Fruit fly (Drosophila melanogaster): ENCODE data around the gene comm3.

Gene comm3

dm6 chr3L:15566484-15566955, 81.0 kb downstream of the comm3 start (continued):
- TF ChIP-seq CG34376 (GFP tag; optimal IDR thresholded peaks at IDR 0.05) (peak; percentile 86), zen (tag; optimal IDR thresholded peaks at IDR 0.05) (no peak), run (tag; optimal IDR thresholded peaks at IDR 0.05) (peak; percentile 73), slou (GFP tag; optimal IDR thresholded peaks at IDR 0.05) (no peak), NC2α (GFP tag; optimal IDR thresholded peaks at IDR 0.05) (no peak), CG10565 (GFP tag; optimal IDR thresholded peaks at IDR 0.05) (no peak), sug (tag; optimal IDR thresholded peaks at IDR 0.05) (peak; percentile 92), CrebB (tag; optimal IDR thresholded peaks at IDR 0.05) (peak; percentile 90), CG13123 (GFP tag; optimal IDR thresholded peaks at IDR 0.05) (peak; percentile 10), chinmo (GFP tag; IDR thresholded peaks at IDR 0.05; ENCODE audit: partially characterized antibody) (0 out of 4 replicates have a peak, but pooled peaks have one; percentile 44), croc (GFP tag; conservative IDR thresholded peaks at IDR 0.05) (no peak), prd (optimal IDR thresholded peaks at IDR 0.05) (no peak), prd (GFP tag; IDR thresholded peaks at IDR 0.05) (peak; percentile 19; the same call in 1 of the 3 replicates), CG8089 (GFP tag; optimal IDR thresholded peaks at IDR 0.05) (peak; percentile 38), CG10543 (GFP tag; optimal IDR thresholded peaks at IDR 0.05) (peak; percentile 98), pum (GFP tag; optimal IDR thresholded peaks at IDR 0.05) (no peak), CG4282 (GFP tag; optimal IDR thresholded peaks at IDR 0.05) (no peak), Aef1 (GFP tag; IDR thresholded peaks at IDR 0.05) (no peak), CG9727 (GFP tag; optimal IDR thresholded peaks at IDR 0.05) (peak; percentile 68), p53 (GFP tag; optimal IDR thresholded peaks at IDR 0.05) (peak; percentile 11), Jarid2 (GFP tag; optimal IDR thresholded peaks at IDR 0.05) (no peak), CG11560 (tag; IDR thresholded peaks at IDR 0.05) (no peak), ems (GFP tag; optimal IDR thresholded peaks at IDR 0.05) (no peak), CkIIα-i1 (GFP tag; IDR thresholded peaks at IDR 0.05) (no peak), CG15011 (GFP tag; optimal IDR thresholded peaks at IDR 0.05) (peak; percentile 74), B-H2 (GFP tag; optimal IDR thresholded peaks at IDR 0.05) (peak; percentile 75), CG9797 (GFP tag; optimal IDR thresholded peaks at IDR 0.05) (no peak), CG16813 (GFP tag; IDR thresholded peaks at IDR 0.05; ENCODE audit: partially characterized antibody) (no peak), crp (GFP tag; optimal IDR thresholded peaks at IDR 0.05) (peak in 1 of 2 experiments; percentile 58), CG10274 (GFP tag; optimal IDR thresholded peaks at IDR 0.05) (peak; percentile 45), gt (GFP tag; IDR thresholded peaks at IDR 0.05) (no peak), ranshi (GFP tag; IDR thresholded peaks at IDR 0.05) (peak; percentile 41; the same call in 1 of the 2 replicates), crol (GFP tag; IDR thresholded peaks at IDR 0.05) (peak; percentile 72), oc (tag; optimal IDR thresholded peaks at IDR 0.05) (no peak), Awh (GFP tag; IDR thresholded peaks at IDR 0.05) (peak; percentile 62), CG18262 (tag; optimal IDR thresholded peaks at IDR 0.05) (peak; percentile 48), CG8478 (optimal IDR thresholded peaks at IDR 0.05) (no peak), pb (GFP tag; optimal IDR thresholded peaks at IDR 0.05) (peak; percentile 13), CG3847 (GFP tag; IDR thresholded peaks at IDR 0.05) (peak; percentile 47), CG7271 (tag; optimal IDR thresholded peaks at IDR 0.05) (peak; percentile 49), bowl (GFP tag; IDR thresholded peaks at IDR 0.05) (peak; percentile 36; the same call in 1 of the 2 replicates), PHDP (tag; optimal IDR thresholded peaks at IDR 0.05) (peak; percentile 75), CG17802 (tag; optimal IDR thresholded peaks at IDR 0.05) (peak; percentile 39), CG12769 (tag; optimal IDR thresholded peaks at IDR 0.05) (peak; percentile 96), HLHmδ (GFP tag; optimal IDR thresholded peaks at IDR 0.05) (peak; percentile 77), dmrt99B (tag; optimal IDR thresholded peaks at IDR 0.05) (no peak), CG10979 (tag; optimal IDR thresholded peaks at IDR 0.05) (peak; percentile 44), E2f2 (GFP tag; IDR thresholded peaks at IDR 0.05) (no peak), nom (GFP tag; optimal IDR thresholded peaks at IDR 0.05) (no peak), CG34422 (GFP tag; IDR thresholded peaks at IDR 0.05) (peak; percentile 59; the same call in 1 of the 3 replicates), CG30431 (GFP tag; optimal IDR thresholded peaks at IDR 0.05) (peak; percentile 36)
